Worm (Caenorhabditis elegans): ENCODE data around the gene hlh-26.

DNA sequence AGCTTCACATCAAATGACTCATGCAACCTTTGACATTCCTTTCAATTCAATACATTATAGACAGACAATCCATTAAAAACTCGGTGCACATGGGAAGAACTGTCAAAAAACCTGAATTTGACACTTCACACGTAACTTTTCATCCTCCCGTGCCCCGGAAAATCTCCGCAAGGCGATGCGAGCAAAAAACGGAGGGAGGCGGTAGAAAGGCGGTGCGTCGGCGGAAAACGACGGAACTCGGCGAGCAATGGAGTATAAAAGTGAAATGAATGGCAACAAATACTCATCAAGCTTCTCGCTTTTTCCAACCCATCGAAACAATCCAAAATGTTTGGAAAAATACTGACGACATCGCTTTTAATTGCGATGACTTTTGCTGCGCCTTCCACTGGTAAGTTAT lies 44.5 kb upstream of the hlh-26 start, which contains the start of gene T25E4.1:
- no peak for TF ChIP-seq nhr-77 (tag; optimal IDR thresholded peaks at IDR 0.05)
- TF ChIP-seq skn-1 (tag; optimal IDR thresholded peaks at IDR 0.05) = no peak
- no peak for TF ChIP-seq unc-55 (GFP tag; optimal IDR thresholded peaks at IDR 0.05)
- TF ChIP-seq lin-13 (GFP tag; optimal IDR thresholded peaks at IDR 0.05) = no peak

Data from whole organism, L2 larva.